Worm (Caenorhabditis elegans) whole organism, L2 larva: ENCODE measurements around the gene pink-1.

Experiments
- C34F6.9 ChIP-seq: fragments of 150-350 bp; optimal IDR thresholded peaks from 2 replicates; lab custom pipeline; 2014; ENCODE audit warnings: missing biosample characterization, missing genetic modification characterization
- F13H6.1 ChIP-seq: sonication (generic microtip); optimal IDR thresholded peaks from 2 replicates; lab custom pipeline; 2016; ENCODE audit warnings: missing genetic modification characterization, missing compliant biosample characterization
- R02D3.7 ChIP-seq: fragments of 150-350 bp; optimal IDR thresholded peaks from 2 replicates; lab custom pipeline; 2014; ENCODE audit warnings: missing biosample characterization, missing genetic modification characterization
- Y55F3AM.14 ChIP-seq: fragments of 200-800 bp; sonication (Bioruptor generic); optimal IDR thresholded peaks from 2 replicates; lab custom pipeline; 2018; ENCODE audit warnings: mild to moderate bottlenecking, missing genetic modification characterization, missing compliant biosample characterization
- aly-2 ChIP-seq: fragments of 150-350 bp; optimal IDR thresholded peaks from 2 replicates; lab custom pipeline; 2014; ENCODE audit warnings: missing biosample characterization, missing genetic modification characterization
- ama-1 ChIP-seq: fragments of 150-350 bp; optimal IDR thresholded peaks from 2 replicates; lab custom pipeline; 2018; ENCODE audit warnings: inconsistent platforms
- blmp-1 ChIP-seq: sonication (generic microtip); optimal IDR thresholded peaks from 2 replicates; lab custom pipeline; 2017; ENCODE audit warnings: missing genetic modification characterization, mild to moderate bottlenecking, missing compliant biosample characterization, antibody characterized with exemption, moderate library complexity; ENCODE audit not compliant: insufficient read depth
- ceh-82 ChIP-seq: fragments of 150-350 bp; optimal IDR thresholded peaks from 2 replicates; lab custom pipeline; 2014; ENCODE audit warnings: missing biosample characterization, missing genetic modification characterization
- crh-2 ChIP-seq: sonication (generic microtip); optimal IDR thresholded peaks from 2 replicates; lab custom pipeline; 2017; ENCODE audit warnings: missing biosample characterization, missing genetic modification characterization
- dmd-4 ChIP-seq: sonication (generic microtip); optimal IDR thresholded peaks from 2 replicates; lab custom pipeline; 2017; ENCODE audit warnings: missing biosample characterization, missing genetic modification characterization
- egl-27 ChIP-seq: sonication (generic microtip); optimal IDR thresholded peaks from 3 replicates; lab custom pipeline; 2017; ENCODE audit warnings: missing biosample characterization, missing genetic modification reagents, missing genetic modification characterization
- elt-1 ChIP-seq: fragments of 150-350 bp; optimal IDR thresholded peaks from 2 replicates; lab custom pipeline; 2014; ENCODE audit warnings: missing biosample characterization, missing genetic modification characterization
- elt-3 ChIP-seq: sonication (generic microtip); optimal IDR thresholded peaks from 2 replicates; lab custom pipeline; 2017; ENCODE audit warnings: missing biosample characterization, missing genetic modification characterization
- fos-1 ChIP-seq: fragments of 150-350 bp; optimal IDR thresholded peaks from 2 replicates; lab custom pipeline; 2014; ENCODE audit warnings: missing biosample characterization, missing genetic modification characterization
- gmeb-1 ChIP-seq: fragments of 150-350 bp; optimal IDR thresholded peaks from 2 replicates; lab custom pipeline; 2014; ENCODE audit warnings: missing biosample characterization, missing genetic modification characterization
- lin-11 ChIP-seq: fragments of 150-350 bp; sonication (generic microtip); optimal IDR thresholded peaks from 2 replicates; lab custom pipeline; 2014; ENCODE audit warnings: missing biosample characterization, missing genetic modification characterization, inconsistent platforms, mixed read lengths
- lin-13 ChIP-seq: fragments of 150-350 bp; optimal IDR thresholded peaks from 2 replicates; lab custom pipeline; 2014; ENCODE audit warnings: missing biosample characterization, missing genetic modification reagents, missing genetic modification characterization
- lin-39 ChIP-seq: fragments of 150-350 bp; optimal IDR thresholded peaks from 2 replicates; lab custom pipeline; 2014; ENCODE audit warnings: missing biosample characterization, missing genetic modification reagents, missing genetic modification characterization
- lsy-2 ChIP-seq, 2 experiments: fragments of 150-350 bp in 1 of 2; sonication (generic microtip) in 1 of 2; optimal IDR thresholded peaks; 2 replicates each; lab custom pipeline; 2014 to 2017; ENCODE audit warnings: missing biosample characterization in 2 of 2, missing genetic modification characterization in 2 of 2
- mbf-1 ChIP-seq: sonication (generic microtip); optimal IDR thresholded peaks from 2 replicates; lab custom pipeline; 2017; ENCODE audit warnings: missing biosample characterization, missing genetic modification characterization
- mdl-1 ChIP-seq, 2 experiments: fragments of 150-350 bp in 1 of 2; sonication (generic microtip) in 1 of 2; optimal IDR thresholded peaks; 2 replicates each; lab custom pipeline; 2017; ENCODE audit warnings: missing biosample characterization in 2 of 2, missing genetic modification characterization in 2 of 2
- nhr-10 ChIP-seq: sonication (generic microtip); optimal IDR thresholded peaks from 2 replicates; lab custom pipeline; 2017; ENCODE audit warnings: missing biosample characterization, missing genetic modification characterization
- nhr-11 ChIP-seq: fragments of 150-350 bp; optimal IDR thresholded peaks from 2 replicates; lab custom pipeline; 2014; ENCODE audit warnings: missing biosample characterization, missing genetic modification characterization
- nhr-129 ChIP-seq: fragments of 150-350 bp; optimal IDR thresholded peaks from 2 replicates; lab custom pipeline; 2014; ENCODE audit warnings: missing biosample characterization, missing genetic modification characterization
- nhr-21 ChIP-seq: fragments of 150-350 bp; optimal IDR thresholded peaks from 2 replicates; lab custom pipeline; 2014; ENCODE audit warnings: missing biosample characterization, missing genetic modification characterization
- nhr-25 ChIP-seq: fragments of 150-350 bp; sonication (generic microtip); optimal IDR thresholded peaks from 3 replicates; lab custom pipeline; 2014; ENCODE audit warnings: missing biosample characterization, missing genetic modification characterization
- nhr-6 ChIP-seq: fragments of 150-350 bp; optimal IDR thresholded peaks from 2 replicates; lab custom pipeline; 2014; ENCODE audit warnings: missing biosample characterization, missing genetic modification characterization
- nhr-77 ChIP-seq: fragments of 150-350 bp; optimal IDR thresholded peaks from 2 replicates; lab custom pipeline; 2014; ENCODE audit warnings: missing biosample characterization, missing genetic modification characterization
- sem-4 ChIP-seq: fragments of 150-350 bp; optimal IDR thresholded peaks from 2 replicates; lab custom pipeline; 2014; ENCODE audit warnings: missing biosample characterization, missing genetic modification reagents, missing genetic modification characterization
- sma-3 ChIP-seq: sonication (generic microtip); optimal IDR thresholded peaks from 2 replicates; lab custom pipeline; 2016; ENCODE audit warnings: missing genetic modification reagents, missing genetic modification characterization, missing compliant biosample characterization
- sma-9 ChIP-seq, 2 experiments: fragments of 150-350 bp in 1 of 2; sonication (generic microtip) in 1 of 2; optimal IDR thresholded peaks; 2 replicates each; lab custom pipeline; 2014 to 2016; ENCODE audit warnings: missing genetic modification characterization in 2 of 2, mild to moderate bottlenecking in 1 of 2, missing biosample characterization in 1 of 2, missing compliant biosample characterization in 1 of 2, missing genetic modification reagents in 1 of 2, moderate library complexity in 1 of 2
- unc-55 ChIP-seq: fragments of 150-350 bp; sonication (generic microtip); optimal IDR thresholded peaks from 3 replicates; lab custom pipeline; 2014; ENCODE audit warnings: missing biosample characterization, missing genetic modification reagents, missing genetic modification characterization
- zag-1 ChIP-seq: fragments of 150-350 bp; optimal IDR thresholded peaks from 2 replicates; lab custom pipeline; 2014; ENCODE audit warnings: missing biosample characterization, missing genetic modification characterization
- ztf-1 ChIP-seq: fragments of 200-800 bp; sonication (Bioruptor generic); conservative IDR thresholded peaks from 2 replicates; pipeline ENCODE4 v1.3.6; 2022; ENCODE audit warnings: missing genetic modification characterization, missing compliant biosample characterization
- ztf-4 ChIP-seq: fragments of 150-350 bp; optimal IDR thresholded peaks from 2 replicates; lab custom pipeline; 2014; ENCODE audit warnings: missing biosample characterization, missing genetic modification characterization

The pink-1 gene

DNA sequence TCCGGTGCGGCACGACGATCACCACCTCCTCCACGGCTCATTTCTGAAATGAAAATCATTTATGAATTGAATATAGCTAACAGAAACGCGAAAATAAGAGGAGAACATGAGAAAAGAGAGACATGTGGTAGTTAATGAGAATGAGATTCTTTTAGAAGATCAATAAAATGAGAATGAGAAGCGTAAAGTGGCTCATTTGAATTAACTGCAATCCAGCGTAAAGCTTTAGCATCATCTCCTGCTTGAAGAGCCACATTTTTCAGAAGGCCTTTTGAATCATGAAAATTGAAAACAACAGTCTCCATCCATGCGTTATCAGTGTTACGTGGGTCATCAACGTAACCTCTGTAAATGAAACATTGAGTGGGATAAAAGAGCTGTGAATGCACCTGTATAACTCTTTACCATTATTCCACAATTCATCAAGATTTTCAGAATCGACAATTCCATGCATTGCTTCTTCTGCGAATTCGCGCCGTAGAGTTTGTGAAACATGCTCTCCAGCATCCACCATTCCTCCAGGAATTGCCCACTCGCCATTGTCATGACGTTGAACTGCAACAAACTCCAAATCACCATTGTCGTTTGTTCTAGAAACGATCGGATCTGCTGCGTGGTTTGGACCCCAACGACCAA lies 6.6 kb downstream of the pink-1 start, which contains the start of gene rsp-4:
Gene rsp-4, minus strand, starts transcription at position 51 of the 636 bp plus-strand sequence.
- no peak for TF ChIP-seq R02D3.7 (tag; lab: Kevin White, UChicago)

DNA sequence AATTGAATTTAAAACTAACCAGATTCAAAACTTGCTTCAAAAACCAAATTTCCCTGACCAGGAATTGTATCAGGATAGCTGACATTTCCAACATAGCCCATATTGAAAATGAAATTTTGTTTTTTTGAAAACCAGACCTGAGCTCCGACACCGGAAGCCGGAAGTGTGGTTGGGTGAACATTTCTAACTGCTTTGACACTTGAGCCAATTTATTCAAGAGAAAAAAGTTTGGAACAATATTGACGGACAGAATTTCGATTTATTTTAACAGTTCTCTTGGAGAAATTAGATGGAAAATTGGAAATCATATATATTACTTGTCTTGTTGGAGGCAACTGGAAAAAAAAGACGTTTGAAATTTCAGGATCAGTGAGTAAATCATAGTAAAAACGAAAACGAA lies 8.3 kb downstream of the pink-1 start, which contains the start of gene ccpp-6:
Gene ccpp-6, minus strand, starts transcription at position 101 of the 400 bp plus-strand sequence.
- TF ChIP-seq lin-39 (tag; lab: Kevin White, UChicago) (no peak), zag-1 (tag; lab: Kevin White, UChicago) (no peak), unc-55 (GFP tag; lab: Kevin White, UChicago) (no peak)

DNA sequence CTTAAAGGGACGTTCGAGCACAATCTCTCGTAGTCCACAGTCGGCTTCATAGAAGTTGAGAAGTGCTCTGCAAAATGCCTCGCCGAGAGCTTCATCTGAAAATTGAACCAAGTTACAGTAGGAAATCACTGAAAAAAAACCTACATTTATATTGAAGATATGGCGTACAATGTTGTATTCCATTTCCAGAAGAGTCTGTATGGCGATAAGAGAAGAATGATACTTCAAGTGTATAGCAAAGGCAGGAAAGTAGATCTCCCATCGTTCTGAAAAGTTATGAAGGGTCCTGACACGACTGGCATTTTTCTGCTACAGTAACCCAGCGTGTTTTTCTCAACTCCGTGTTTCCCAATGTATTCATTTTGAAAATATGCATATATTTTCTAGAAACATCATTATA lies 11.2 kb downstream of the pink-1 start:
- TF ChIP-seq Y55F3AM.14 (GFP tag; lab: Kevin White, UChicago) (no peak), nhr-10 (tag; lab: Kevin White, UChicago) (no peak), gmeb-1 (tag; lab: Kevin White, UChicago) (no peak), ztf-1 (GFP tag; lab: Robert Waterston, UW) (no peak), sem-4 (tag; lab: Kevin White, UChicago) (no peak), elt-3 (tag; lab: Kevin White, UChicago) (no peak), nhr-6 (tag; lab: Kevin White, UChicago) (no peak), lsy-2 (tag; optimal IDR thresholded peaks at IDR 0.05; lab: Kevin White, UChicago) (no peak), elt-1 (no peak), lin-39 (tag; lab: Kevin White, UChicago) (no peak), ceh-82 (tag; lab: Kevin White, UChicago) (no peak), sma-9 (GFP tag; optimal IDR thresholded peaks at IDR 0.05; lab: Kevin White, UChicago) (no peak), sma-9 (tag; optimal IDR thresholded peaks at IDR 0.05; lab: Kevin White, UChicago) (no peak), nhr-11 (tag; lab: Kevin White, UChicago) (no peak), dmd-4 (no peak), mdl-1 (tag; optimal IDR thresholded peaks at IDR 0.05; lab: Kevin White, UChicago) (no peak), F13H6.1 (tag; lab: Kevin White, UChicago) (no peak), nhr-129 (tag; lab: Kevin White, UChicago) (no peak), blmp-1 (no peak), mbf-1 (no peak)

DNA sequence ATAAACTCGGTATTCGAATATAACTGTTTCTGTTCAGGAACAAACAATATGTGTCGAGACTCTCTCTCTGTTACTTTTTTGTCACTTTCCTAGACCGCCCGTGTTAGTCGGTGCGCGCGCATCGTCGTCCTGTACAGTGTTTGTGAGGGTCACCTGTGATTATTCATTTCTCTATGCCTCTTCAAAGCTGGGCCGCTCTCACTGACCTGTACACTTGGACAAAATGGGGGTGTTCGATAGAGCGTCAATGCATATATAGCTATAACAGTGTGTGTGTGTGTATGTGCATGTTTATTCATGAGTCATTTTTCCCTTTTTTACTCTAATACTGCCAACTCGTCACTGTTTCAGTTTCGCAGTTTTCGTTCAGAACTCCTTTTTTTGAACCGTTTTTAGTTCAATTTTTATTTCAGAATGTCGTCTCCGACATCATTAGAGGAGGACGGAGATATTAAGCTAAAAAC lies 15.8 kb downstream of the pink-1 start, which contains the start of gene pkc-3:
Gene pkc-3, plus strand, starts transcription at position 414 of the 464 bp plus-strand sequence.
- TF ChIP-seq lsy-2 (tag; optimal IDR thresholded peaks at IDR 0.05; lab: Kevin White, UChicago) (peak in 1 of 2 experiments; percentile 65), nhr-25 (tag; lab: Kevin White, UChicago) (peak; percentile 86), sem-4 (tag; lab: Kevin White, UChicago) (peak; percentile 5), unc-55 (GFP tag; lab: Kevin White, UChicago) (peak; percentile 21), nhr-21 (tag; lab: Kevin White, UChicago) (peak; percentile 78), lin-11 (no peak), nhr-129 (tag; lab: Kevin White, UChicago) (peak; percentile 78), Y55F3AM.14 (GFP tag; lab: Kevin White, UChicago) (no peak), ama-1 (lab: Kevin White, UChicago) (peak; percentile 48), dmd-4 (no peak), ztf-4 (tag; lab: Kevin White, UChicago) (peak; percentile 56), C34F6.9 (tag; lab: Kevin White, UChicago) (peak; percentile 17), fos-1 (peak; percentile 98), nhr-77 (tag; lab: Kevin White, UChicago) (no peak), lin-39 (tag; lab: Kevin White, UChicago) (no peak), aly-2 (tag; lab: Kevin White, UChicago) (no peak), sma-9 (GFP tag; optimal IDR thresholded peaks at IDR 0.05; lab: Kevin White, UChicago) (peak; percentile 61), sma-9 (tag; optimal IDR thresholded peaks at IDR 0.05; lab: Kevin White, UChicago) (no peak), gmeb-1 (tag; lab: Kevin White, UChicago) (peak; percentile 60), sma-3 (GFP tag; lab: Kevin White, UChicago) (peak; percentile 85), lin-13 (peak; percentile 51), blmp-1 (peak; percentile 50), F13H6.1 (tag; lab: Kevin White, UChicago) (peak; percentile 62), egl-27 (tag; lab: Kevin White, UChicago) (no peak), crh-2 (tag; lab: Kevin White, UChicago) (peak; percentile 71)
- TF ChIP-seq, all 48 proteins: peak for 17
